Fruit fly (Drosophila melanogaster): ENCODE results near the gene CG15386.
A peak's percentile ranks its signal among the peaks of the same experiment; 100 is the strongest.

CG15386 gene

dm6 chr2L:2198613-2199432 lies 18.2 kb downstream of the CG15386 start (continued):
- TF ChIP-seq CG31224 (GFP tag; IDR thresholded peaks at IDR 0.05) = no peak
- peak; percentile 91 for TF ChIP-seq unpg (GFP tag; optimal IDR thresholded peaks at IDR 0.05)
- no peak for TF ChIP-seq CG6791 (GFP tag; IDR thresholded peaks at IDR 0.05; ENCODE audit: partially characterized antibody)
- no peak for TF ChIP-seq CG17612 (GFP tag; IDR thresholded peaks at IDR 0.05)
- TF ChIP-seq Trl (optimal IDR thresholded peaks at IDR 0.05) = no peak
- peak; percentile 90 for TF ChIP-seq Trl (GFP tag; optimal IDR thresholded peaks at IDR 0.05)
- no peak for TF ChIP-seq bigmax (GFP tag; optimal IDR thresholded peaks at IDR 0.05)
- peak; percentile 63 for TF ChIP-seq da (GFP tag; optimal IDR thresholded peaks at IDR 0.05)
- TF ChIP-seq ATbp (GFP tag; optimal IDR thresholded peaks at IDR 0.05) = peak; percentile 90
- TF ChIP-seq CG7372 (GFP tag; IDR thresholded peaks at IDR 0.05) = no peak
- peak; percentile 85 for TF ChIP-seq mam (GFP tag; optimal IDR thresholded peaks at IDR 0.05)
- peak; percentile 76 for TF ChIP-seq Mad (GFP tag; optimal IDR thresholded peaks at IDR 0.05)
- no peak for TF ChIP-seq bowl (GFP tag; IDR thresholded peaks at IDR 0.05)
- TF ChIP-seq CG18011 (GFP tag; optimal IDR thresholded peaks at IDR 0.05) = peak; percentile 41
- no peak for TF ChIP-seq dati (GFP tag; IDR thresholded peaks at IDR 0.05)
- peak; percentile 82 for TF ChIP-seq pho (GFP tag; optimal IDR thresholded peaks at IDR 0.05)
- TF ChIP-seq sna (GFP tag; IDR thresholded peaks at IDR 0.05; ENCODE audit: partially characterized antibody) = no peak
- no peak for TF ChIP-seq CG10959 (GFP tag; IDR thresholded peaks at IDR 0.05)
- TF ChIP-seq schlank (tag; optimal IDR thresholded peaks at IDR 0.05) = peak; percentile 31
- TF ChIP-seq CG10565 (GFP tag; optimal IDR thresholded peaks at IDR 0.05) = peak; percentile 48
- peak; percentile 99 for TF ChIP-seq Ets65A (GFP tag)
- TF ChIP-seq CG6683 (GFP tag; optimal IDR thresholded peaks at IDR 0.05) = peak; percentile 70
- TF ChIP-seq Neu2 (GFP tag; optimal IDR thresholded peaks at IDR 0.05; ENCODE audit: borderline replicate concordance) = peak; percentile 31
- TF ChIP-seq Sox100B (GFP tag; optimal IDR thresholded peaks at IDR 0.05) = peak; percentile 86
- TF ChIP-seq Lhr (GFP tag; optimal IDR thresholded peaks at IDR 0.05) = peak; percentile 62
- TF ChIP-seq CG13424 (tag; optimal IDR thresholded peaks at IDR 0.05) = peak; percentile 76
- TF ChIP-seq pum (GFP tag; optimal IDR thresholded peaks at IDR 0.05) = peak; percentile 87
- TF ChIP-seq Hand (GFP tag; optimal IDR thresholded peaks at IDR 0.05) = peak; percentile 50
- TF ChIP-seq Hsf (GFP tag; optimal IDR thresholded peaks at IDR 0.05) = peak; percentile 82
- no peak for TF ChIP-seq Scr (GFP tag; IDR thresholded peaks at IDR 0.05; ENCODE audit: partially characterized antibody)
- peak; percentile 89 for TF ChIP-seq CG7839 (tag; optimal IDR thresholded peaks at IDR 0.05)
- TF ChIP-seq chif (GFP tag; optimal IDR thresholded peaks at IDR 0.05) = peak; percentile 89 to 91
- TF ChIP-seq HmgZ (tag; optimal IDR thresholded peaks at IDR 0.05) = peak; percentile 79
- no peak for TF ChIP-seq sisA (GFP tag; IDR thresholded peaks at IDR 0.05)
- no peak for TF ChIP-seq CG11695 (GFP tag; IDR thresholded peaks at IDR 0.05)
- TF ChIP-seq ci (GFP tag; IDR thresholded peaks at IDR 0.05) = no peak
- TF ChIP-seq bcd (GFP tag; optimal IDR thresholded peaks at IDR 0.05) = peak; percentile 86
- TF ChIP-seq hb (GFP tag; IDR thresholded peaks at IDR 0.05; ENCODE audit: partially characterized antibody) = no peak
- peak; percentile 76; the same call in 1 of the 3 replicates for TF ChIP-seq CG7357 (GFP tag; IDR thresholded peaks at IDR 0.05)
- TF ChIP-seq danr (GFP tag; IDR thresholded peaks at IDR 0.05) = no peak
- peak; percentile 70 for TF ChIP-seq Ets97D (GFP tag; optimal IDR thresholded peaks at IDR 0.05)
- no peak for TF ChIP-seq CG4730 (GFP tag; IDR thresholded peaks at IDR 0.05)
- peak; percentile 81 for TF ChIP-seq CG10654 (GFP tag; optimal IDR thresholded peaks at IDR 0.05)
- TF ChIP-seq inv (GFP tag; IDR thresholded peaks at IDR 0.05; ENCODE audit: partially characterized antibody) = no peak
- no peak for TF ChIP-seq hth (optimal IDR thresholded peaks at IDR 0.05)
- no peak for TF ChIP-seq zfh1 (GFP tag; IDR thresholded peaks at IDR 0.05)
- TF ChIP-seq eve (GFP tag; optimal IDR thresholded peaks at IDR 0.05) = peak in 1 of 2 experiments; percentile 94
- TF ChIP-seq chm (GFP tag; IDR thresholded peaks at IDR 0.05) = no peak
- peak; percentile 48 for TF ChIP-seq TFAM (GFP tag; optimal IDR thresholded peaks at IDR 0.05)
- peak; percentile 25 for TF ChIP-seq CG15696 (tag; optimal IDR thresholded peaks at IDR 0.05)

Data from whole organism, embryonic.